Comparison of ENCODE assay signal across 1 fruit fly cellular context in the genomic region with DNA sequence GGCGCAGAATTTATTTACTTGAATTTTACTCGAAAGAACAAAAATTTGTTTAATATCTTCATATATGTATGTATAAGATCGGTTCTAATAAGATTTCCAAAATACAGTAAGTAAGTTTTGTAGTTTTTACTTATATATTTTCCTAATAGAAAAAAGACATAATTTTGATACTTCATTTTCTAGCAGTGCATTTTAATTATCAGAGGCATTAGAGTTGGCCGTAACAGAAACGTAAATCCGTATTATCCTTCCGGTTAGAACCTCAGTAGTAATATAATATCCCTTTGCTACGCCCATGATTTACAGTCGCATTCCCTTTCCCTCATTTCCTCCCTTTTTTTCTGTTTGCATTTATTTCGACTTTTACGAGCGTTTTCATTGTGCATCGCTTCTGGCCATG.
A peak's percentile ranks its signal among the peaks of the same experiment; 100 is the strongest.
TF ChIP-seq lines count a peak whose summit lies in the region.

No protein-coding gene starts in this region.

TF ChIP-seq in whole organism, prepupa, 60 proteins besides CTCF, POLR2A, EP300 and RAD21 (continued from another document):
- TF ChIP-seq esn (GFP tag; optimal IDR thresholded peaks at IDR 0.05; lab: Kevin White, UChicago) (peak; percentile 51), CG6808 (GFP tag; optimal IDR thresholded peaks at IDR 0.05; lab: Kevin White, UChicago) (no peak), CG6792 (GFP tag; optimal IDR thresholded peaks at IDR 0.05; lab: Kevin White, UChicago) (no peak), CG11762 (GFP tag; optimal IDR thresholded peaks at IDR 0.05; lab: Kevin White, UChicago; ENCODE audit: insufficient read depth) (no peak), CG11902 (GFP tag; optimal IDR thresholded peaks at IDR 0.05; lab: Kevin White, UChicago) (no peak), Met (GFP tag; optimal IDR thresholded peaks at IDR 0.05; lab: Kevin White, UChicago) (peak; percentile 48), lz (GFP tag; optimal IDR thresholded peaks at IDR 0.05; lab: Kevin White, UChicago) (peak; percentile 24), CG16779 (tag; optimal IDR thresholded peaks at IDR 0.05; lab: Kevin White, UChicago) (no peak), Eip78C (GFP tag; lab: Kevin White, UChicago) (peak; percentile 76), CG31627 (GFP tag; optimal IDR thresholded peaks at IDR 0.05; lab: Kevin White, UChicago) (peak; percentile 48), cyc (GFP tag; optimal IDR thresholded peaks at IDR 0.05; lab: Kevin White, UChicago) (no peak), achi (GFP tag; optimal IDR thresholded peaks at IDR 0.05; lab: Kevin White, UChicago) (peak; percentile 25), dac (GFP tag; optimal IDR thresholded peaks at IDR 0.05; lab: Kevin White, UChicago) (no peak), Hr39 (GFP tag; optimal IDR thresholded peaks at IDR 0.05; lab: Kevin White, UChicago) (peak; percentile 37), Sox15 (GFP tag; optimal IDR thresholded peaks at IDR 0.05; lab: Kevin White, UChicago) (no peak), Hr38 (GFP tag; optimal IDR thresholded peaks at IDR 0.05; lab: Kevin White, UChicago) (no peak), Blimp-1 (GFP tag; optimal IDR thresholded peaks at IDR 0.05; lab: Kevin White, UChicago) (no peak), CG4318 (GFP tag; optimal IDR thresholded peaks at IDR 0.05; lab: Kevin White, UChicago) (no peak), Lpt (GFP tag; optimal IDR thresholded peaks at IDR 0.05; lab: Kevin White, UChicago) (no peak), Eip75B (GFP tag; optimal IDR thresholded peaks at IDR 0.05; lab: Kevin White, UChicago) (no peak), CG3919 (GFP tag; optimal IDR thresholded peaks at IDR 0.05; lab: Kevin White, UChicago) (no peak), CG15336 (GFP tag; IDR thresholded peaks at IDR 0.05; lab: Robert Waterston, UW) (no peak), CG8119 (GFP tag; IDR thresholded peaks at IDR 0.05; lab: Robert Waterston, UW) (no peak), pdm3 (GFP tag; optimal IDR thresholded peaks at IDR 0.05; lab: Kevin White, UChicago) (peak; percentile 31), OdsH (GFP tag; optimal IDR thresholded peaks at IDR 0.05; lab: Kevin White, UChicago) (no peak), acj6 (GFP tag; optimal IDR thresholded peaks at IDR 0.05; lab: Kevin White, UChicago) (peak; percentile 22), net (GFP tag; optimal IDR thresholded peaks at IDR 0.05; lab: Kevin White, UChicago) (no peak), fd85E (GFP tag; optimal IDR thresholded peaks at IDR 0.05; lab: Kevin White, UChicago) (no peak), Sox14 (GFP tag; optimal IDR thresholded peaks at IDR 0.05; lab: Kevin White, UChicago) (peak; percentile 31)
